Fruit fly (Drosophila melanogaster): ENCODE measurements around the gene fon.
A peak's percentile ranks its signal among the peaks of the same experiment; 100 is the strongest.

fon gene

DNA sequence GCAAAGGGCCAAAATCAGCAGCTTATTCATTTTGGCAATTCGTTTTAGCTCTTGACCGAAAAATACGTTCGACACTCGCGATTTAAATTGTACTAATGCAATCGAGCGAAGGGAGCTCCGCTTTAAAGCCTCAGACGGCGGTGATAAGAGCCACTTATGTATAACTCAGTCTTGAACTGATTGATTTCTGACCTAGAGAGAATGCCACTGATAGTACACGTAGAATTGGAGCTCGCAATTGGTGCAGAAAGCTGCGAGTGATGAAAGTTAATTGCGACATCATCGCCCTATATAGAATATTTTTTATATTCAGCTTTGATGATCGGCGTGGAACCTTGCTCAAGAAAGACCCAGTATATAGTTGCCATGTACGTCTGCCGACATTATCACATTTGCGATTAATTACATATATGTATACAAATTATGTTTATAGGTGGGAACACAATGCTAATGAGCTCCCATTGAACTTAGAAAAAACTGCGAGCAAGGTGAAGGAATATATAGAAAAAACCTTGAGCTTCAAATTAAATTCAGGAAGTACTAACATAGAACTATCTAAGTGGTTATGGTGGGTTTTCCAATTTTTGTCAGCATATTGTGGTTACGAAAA, at the start of gene fon:
TSS of gene fon (minus strand) at position 100 of the 610 bp plus-strand sequence.
- TF ChIP-seq gl (tag; optimal IDR thresholded peaks at IDR 0.05) (no peak), CG8301 (tag; optimal IDR thresholded peaks at IDR 0.05) (no peak), CG9948 (tag; optimal IDR thresholded peaks at IDR 0.05) (no peak), Pif1A (GFP tag; optimal IDR thresholded peaks at IDR 0.05) (no peak), CG14655 (GFP tag; optimal IDR thresholded peaks at IDR 0.05) (no peak), CG13204 (GFP tag; optimal IDR thresholded peaks at IDR 0.05) (no peak), CG34367 (tag; optimal IDR thresholded peaks at IDR 0.05) (no peak), Ets98B (GFP tag; IDR thresholded peaks at IDR 0.05) (no peak), Pif1B (GFP tag; optimal IDR thresholded peaks at IDR 0.05) (no peak), CG4496 (GFP tag; IDR thresholded peaks at IDR 0.05) (no peak), D1 (tag; optimal IDR thresholded peaks at IDR 0.05) (no peak), fd96Ca (GFP tag; IDR thresholded peaks at IDR 0.05) (no peak), CG8159 (tag; optimal IDR thresholded peaks at IDR 0.05) (no peak), Snoo (tag; optimal IDR thresholded peaks at IDR 0.05) (no peak), EcR (GFP tag; optimal IDR thresholded peaks at IDR 0.05) (no peak), CG12605 (GFP tag; IDR thresholded peaks at IDR 0.05) (no peak), CG15710 (tag; optimal IDR thresholded peaks at IDR 0.05) (no peak), CG10348 (GFP tag; IDR thresholded peaks at IDR 0.05) (no peak), rn (GFP tag; IDR thresholded peaks at IDR 0.05) (no peak), CG32121 (GFP tag; IDR thresholded peaks at IDR 0.05) (no peak)

DNA sequence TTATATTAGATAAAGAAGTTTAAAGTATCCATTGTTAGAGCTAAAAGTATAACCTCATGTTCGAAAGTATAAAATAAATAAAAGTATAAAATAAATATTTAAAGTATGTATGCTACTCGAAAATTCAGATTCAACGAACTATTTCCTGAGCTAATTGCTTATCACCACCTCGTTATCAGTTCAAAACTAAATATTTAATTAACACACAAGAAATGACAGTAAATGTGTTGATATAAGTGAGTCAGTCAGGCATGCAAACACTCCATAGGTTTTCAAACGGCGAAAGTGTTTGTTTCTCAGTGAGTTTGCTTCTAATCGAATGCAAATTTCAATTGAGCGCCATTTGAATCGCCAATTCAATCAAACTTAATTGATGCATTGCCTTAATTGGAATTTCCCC, 48.3 kb upstream of the fon start:
- TF ChIP-seq CG4496 (GFP tag; IDR thresholded peaks at IDR 0.05) (0 out of 3 replicates have a peak, but pooled peaks have one; percentile 16), CG8159 (tag; optimal IDR thresholded peaks at IDR 0.05) (no peak), CG15710 (tag; optimal IDR thresholded peaks at IDR 0.05) (no peak), Pif1B (GFP tag; optimal IDR thresholded peaks at IDR 0.05) (peak; percentile 14)

DNA sequence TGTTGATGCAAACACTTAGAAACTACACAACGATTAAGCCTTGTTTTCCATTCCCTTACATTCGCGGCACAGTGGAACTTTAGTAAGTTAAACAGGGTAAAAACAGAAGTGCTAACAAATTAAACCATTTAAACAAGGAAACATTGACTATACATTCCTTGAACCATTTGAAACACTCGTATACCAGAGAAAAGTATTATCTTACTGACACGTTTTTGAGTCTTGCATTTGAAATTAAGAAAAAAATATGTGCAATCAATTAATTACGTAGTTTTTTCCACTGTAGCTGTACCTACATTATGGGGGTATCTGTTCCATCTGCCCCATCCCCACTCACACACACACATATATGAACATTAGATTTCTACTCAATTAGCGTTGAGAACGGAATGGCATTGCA, 47.3 kb upstream of the fon start:
- TF ChIP-seq CG10348 (GFP tag; IDR thresholded peaks at IDR 0.05) (no peak), rn (GFP tag; IDR thresholded peaks at IDR 0.05) (no peak), EcR (GFP tag; optimal IDR thresholded peaks at IDR 0.05) (no peak), CG12605 (GFP tag; IDR thresholded peaks at IDR 0.05) (no peak), CG4496 (GFP tag; IDR thresholded peaks at IDR 0.05) (no peak; the same call in 2 of the 3 replicates), Pif1A (GFP tag; optimal IDR thresholded peaks at IDR 0.05) (peak; percentile 19), D1 (tag; optimal IDR thresholded peaks at IDR 0.05) (no peak), CG9948 (tag; optimal IDR thresholded peaks at IDR 0.05) (no peak), CG15710 (tag; optimal IDR thresholded peaks at IDR 0.05) (no peak), CG17806 (tag; optimal IDR thresholded peaks at IDR 0.05) (no peak), CG32121 (GFP tag; IDR thresholded peaks at IDR 0.05) (0 out of 2 replicates have a peak, but pooled peaks have one; percentile 23), Snoo (tag; optimal IDR thresholded peaks at IDR 0.05) (no peak), Pif1B (GFP tag; optimal IDR thresholded peaks at IDR 0.05) (no peak), CG8301 (tag; optimal IDR thresholded peaks at IDR 0.05) (peak; percentile 20), CG34367 (tag; optimal IDR thresholded peaks at IDR 0.05) (no peak), gl (tag; optimal IDR thresholded peaks at IDR 0.05) (no peak), fd96Ca (GFP tag; IDR thresholded peaks at IDR 0.05) (no peak), CG14655 (GFP tag; optimal IDR thresholded peaks at IDR 0.05) (no peak), CG8159 (tag; optimal IDR thresholded peaks at IDR 0.05) (no peak)

DNA sequence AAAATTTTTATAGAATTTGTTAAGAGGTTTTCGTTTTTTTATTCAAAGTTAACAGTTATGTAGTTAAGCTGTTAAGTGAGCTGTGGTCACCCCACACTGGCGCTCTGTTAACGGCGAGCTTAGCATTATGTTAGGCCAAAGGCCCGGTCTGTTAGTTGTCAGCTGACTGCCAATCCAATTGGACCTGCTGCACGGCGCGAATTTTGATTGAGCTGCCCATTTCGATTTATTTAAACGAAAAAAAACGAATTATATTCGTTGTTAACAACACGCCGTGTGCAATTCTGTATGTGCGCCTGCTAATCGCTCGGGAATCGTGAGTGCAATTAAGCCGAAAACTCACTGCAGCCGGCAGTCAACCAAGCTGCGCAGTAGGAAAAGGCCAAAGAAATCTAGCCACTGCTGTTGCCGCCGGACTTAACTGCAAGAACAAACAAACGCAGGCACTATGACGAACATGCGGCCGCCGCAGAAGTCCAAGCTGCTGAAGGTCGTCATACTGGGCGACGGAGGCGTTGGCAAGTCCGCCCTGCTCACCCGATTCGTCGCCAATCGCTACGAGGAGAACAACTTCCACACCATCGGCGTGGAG, 46.5 kb upstream of the fon start, which contains the start of gene Rab9:
TSS of gene Rab9 (plus strand) at position 151 of the 592 bp plus-strand sequence.
- TF ChIP-seq CG4496 (GFP tag; IDR thresholded peaks at IDR 0.05) (peak; percentile 6; the same call in 1 of the 3 replicates), gl (tag; optimal IDR thresholded peaks at IDR 0.05) (no peak)

DNA sequence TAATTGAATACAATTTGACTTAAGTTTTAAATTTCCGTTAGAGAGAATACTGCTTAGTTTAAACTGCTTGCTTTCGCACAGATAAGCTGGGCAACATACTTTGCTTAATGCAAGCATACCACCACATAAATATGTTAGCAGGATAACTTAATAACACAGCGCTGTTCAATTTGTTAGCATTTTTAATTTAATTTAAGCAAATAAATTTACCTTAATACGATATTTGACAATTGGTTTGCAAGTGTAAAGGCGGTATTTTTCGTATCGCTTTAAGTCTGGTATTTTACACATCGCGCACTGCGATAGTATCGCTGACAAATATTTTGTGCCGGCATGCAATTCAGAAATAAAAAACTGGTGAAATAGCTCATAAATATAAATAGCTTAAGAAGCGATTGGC, 44.3 kb upstream of the fon start, which contains the start of gene RtcB:
TSS of gene RtcB (plus strand) at position 301 of the 400 bp plus-strand sequence.
- no peak for TF ChIP-seq CG12605 (GFP tag; IDR thresholded peaks at IDR 0.05)
- no peak for TF ChIP-seq CG9948 (tag; optimal IDR thresholded peaks at IDR 0.05)
- no peak for TF ChIP-seq EcR (GFP tag; optimal IDR thresholded peaks at IDR 0.05)
- no peak for TF ChIP-seq CG4496 (GFP tag; IDR thresholded peaks at IDR 0.05)
- TF ChIP-seq CG32121 (GFP tag; IDR thresholded peaks at IDR 0.05), result no peak
- no peak for TF ChIP-seq CG17806 (tag; optimal IDR thresholded peaks at IDR 0.05)
- no peak for TF ChIP-seq fd96Ca (GFP tag; IDR thresholded peaks at IDR 0.05)
- no peak for TF ChIP-seq Ets98B (GFP tag; IDR thresholded peaks at IDR 0.05)
- no peak for TF ChIP-seq CG15710 (tag; optimal IDR thresholded peaks at IDR 0.05)
- TF ChIP-seq gl (tag; optimal IDR thresholded peaks at IDR 0.05), result no peak
- TF ChIP-seq Pif1A (GFP tag; optimal IDR thresholded peaks at IDR 0.05), result no peak
- no peak for TF ChIP-seq CG34367 (tag; optimal IDR thresholded peaks at IDR 0.05)
- no peak for TF ChIP-seq rn (GFP tag; IDR thresholded peaks at IDR 0.05)
- no peak for TF ChIP-seq Pif1B (GFP tag; optimal IDR thresholded peaks at IDR 0.05)
- TF ChIP-seq CG10348 (GFP tag; IDR thresholded peaks at IDR 0.05), result no peak
- TF ChIP-seq CG8301 (tag; optimal IDR thresholded peaks at IDR 0.05), result no peak
- no peak for TF ChIP-seq Snoo (tag; optimal IDR thresholded peaks at IDR 0.05)
- no peak for TF ChIP-seq CG8159 (tag; optimal IDR thresholded peaks at IDR 0.05)

DNA sequence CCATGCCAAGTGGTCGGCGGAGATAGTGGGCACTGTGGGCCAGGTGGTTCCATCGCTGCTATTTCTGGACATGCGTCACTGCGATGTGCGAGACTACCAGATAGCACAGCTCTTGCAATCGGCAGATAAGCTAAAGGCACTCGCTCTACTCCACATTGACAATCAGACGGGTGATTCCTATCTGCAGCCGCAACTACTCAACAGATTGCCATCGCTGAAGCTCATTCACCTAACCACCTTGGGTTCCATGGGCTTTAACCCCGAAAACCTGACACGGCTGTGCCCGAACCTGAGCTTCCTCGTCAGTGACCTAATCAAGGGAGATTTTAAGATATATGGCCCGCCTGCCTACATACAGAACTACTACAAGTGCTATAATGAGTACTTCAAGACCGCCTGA, 43.7 kb upstream of the fon start:
- TF ChIP-seq EcR (GFP tag; optimal IDR thresholded peaks at IDR 0.05) (peak; percentile 81), fd96Ca (GFP tag; IDR thresholded peaks at IDR 0.05) (peak; percentile 6; the same call in 1 of the 3 replicates), CG17806 (tag; optimal IDR thresholded peaks at IDR 0.05) (no peak)
